Worm (Caenorhabditis elegans) whole organism, L3 larva: ENCODE measurements around the gene Y43C5A.3.

Experiments used
- ZK546.5 ChIP-seq: sonication (generic microtip); optimal IDR thresholded peaks from 2 replicates; lab custom pipeline; 2017; ENCODE audit warnings: missing biosample characterization, missing genetic modification characterization
- aly-2 ChIP-seq: fragments of 150-350 bp; optimal IDR thresholded peaks from 2 replicates; lab custom pipeline; 2014; ENCODE audit warnings: missing biosample characterization, missing genetic modification characterization
- ceh-16 ChIP-seq: sonication (generic microtip); optimal IDR thresholded peaks from 2 replicates; lab custom pipeline; 2017; ENCODE audit warnings: missing biosample characterization, missing genetic modification characterization
- ceh-9 ChIP-seq: sonication (generic microtip); optimal IDR thresholded peaks from 2 replicates; lab custom pipeline; 2018; ENCODE audit warnings: missing biosample characterization, missing genetic modification characterization
- daf-12 ChIP-seq: fragments of 150-350 bp; optimal IDR thresholded peaks from 2 replicates; lab custom pipeline; 2014; ENCODE audit warnings: missing biosample characterization, missing genetic modification reagents, missing genetic modification characterization
- egl-27 ChIP-seq: sonication (generic microtip); optimal IDR thresholded peaks from 4 replicates; lab custom pipeline; 2017; ENCODE audit warnings: missing biosample characterization, missing genetic modification reagents, missing genetic modification characterization
- egl-5 ChIP-seq: fragments of 150-350 bp; optimal IDR thresholded peaks from 2 replicates; lab custom pipeline; 2017; ENCODE audit warnings: missing biosample characterization, missing genetic modification reagents, missing genetic modification characterization, inconsistent platforms
- elt-2 ChIP-seq: sonication (generic microtip); optimal IDR thresholded peaks from 2 replicates; lab custom pipeline; 2016; ENCODE audit warnings: missing genetic modification reagents, mild to moderate bottlenecking, missing genetic modification characterization, missing compliant biosample characterization
- eor-1 ChIP-seq, 2 experiments: fragments of 150-350 bp; optimal IDR thresholded peaks; 2 replicates each; lab custom pipeline; 2014 to 2018; ENCODE audit warnings: missing biosample characterization in 2 of 2, missing genetic modification characterization in 2 of 2
- fkh-10 ChIP-seq: sonication (generic microtip); optimal IDR thresholded peaks from 2 replicates; lab custom pipeline; 2017; ENCODE audit warnings: missing biosample characterization, missing genetic modification reagents, missing genetic modification characterization
- fos-1 ChIP-seq: fragments of 150-350 bp; optimal IDR thresholded peaks from 2 replicates; lab custom pipeline; 2014; ENCODE audit warnings: missing biosample characterization, missing genetic modification characterization
- jun-1 ChIP-seq: fragments of 150-350 bp; optimal IDR thresholded peaks from 2 replicates; lab custom pipeline; 2014; ENCODE audit warnings: missing biosample characterization, missing genetic modification reagents, missing genetic modification characterization
- lin-15B ChIP-seq: fragments of 150-350 bp; optimal IDR thresholded peaks from 2 replicates; lab custom pipeline; 2014; ENCODE audit warnings: missing biosample characterization, missing genetic modification characterization
- lin-39 ChIP-seq: fragments of 150-350 bp; optimal IDR thresholded peaks from 2 replicates; lab custom pipeline; 2018; ENCODE audit warnings: missing biosample characterization, missing genetic modification reagents, missing genetic modification characterization
- mdl-1 ChIP-seq: fragments of 150-350 bp; optimal IDR thresholded peaks from 2 replicates; lab custom pipeline; 2014; ENCODE audit warnings: missing biosample characterization, missing genetic modification characterization
- mml-1 ChIP-seq: fragments of 150-350 bp; sonication (generic microtip); optimal IDR thresholded peaks from 3 replicates; lab custom pipeline; 2014; ENCODE audit warnings: missing biosample characterization, missing genetic modification characterization
- nhr-12 ChIP-seq: fragments of 150-350 bp; optimal IDR thresholded peaks from 2 replicates; lab custom pipeline; 2014; ENCODE audit warnings: missing biosample characterization, missing genetic modification characterization
- nhr-23 ChIP-seq: fragments of 150-350 bp; optimal IDR thresholded peaks from 2 replicates; lab custom pipeline; 2014; ENCODE audit warnings: missing biosample characterization, missing genetic modification reagents, missing genetic modification characterization
- nhr-237 ChIP-seq: fragments of 150-350 bp; optimal IDR thresholded peaks from 2 replicates; lab custom pipeline; 2014; ENCODE audit warnings: missing biosample characterization, missing genetic modification characterization
- nhr-28 ChIP-seq: fragments of 150-350 bp; optimal IDR thresholded peaks from 2 replicates; lab custom pipeline; 2014; ENCODE audit warnings: missing biosample characterization, missing genetic modification characterization
- nhr-43 ChIP-seq: sonication (generic microtip); optimal IDR thresholded peaks from 2 replicates; lab custom pipeline; 2016; ENCODE audit warnings: mild to moderate bottlenecking, missing genetic modification characterization, missing compliant biosample characterization; ENCODE audit not compliant: poor library complexity, severe bottlenecking
- nhr-67 ChIP-seq: fragments of 150-350 bp; optimal IDR thresholded peaks from 2 replicates; lab custom pipeline; 2014; ENCODE audit warnings: missing biosample characterization, missing genetic modification characterization
- nhr-76 ChIP-seq: fragments of 150-350 bp; sonication (generic microtip); optimal IDR thresholded peaks from 5 replicates; lab custom pipeline; 2014; ENCODE audit warnings: missing biosample characterization, missing genetic modification characterization
- nhr-77 ChIP-seq: fragments of 150-350 bp; optimal IDR thresholded peaks from 2 replicates; lab custom pipeline; 2014; ENCODE audit warnings: missing biosample characterization, missing genetic modification characterization
- pha-4 ChIP-seq: fragments of 150-350 bp; optimal IDR thresholded peaks from 2 replicates; lab custom pipeline; 2014; ENCODE audit warnings: missing biosample characterization, missing genetic modification reagents, missing genetic modification characterization
- pqm-1 ChIP-seq: fragments of 150-350 bp; optimal IDR thresholded peaks from 2 replicates; lab custom pipeline; 2017; ENCODE audit warnings: missing biosample characterization, missing genetic modification characterization, inconsistent platforms
- snpc-4 ChIP-seq: fragments of 150-350 bp; optimal IDR thresholded peaks from 2 replicates; lab custom pipeline; 2014; ENCODE audit warnings: missing biosample characterization, missing genetic modification characterization
- tbx-2 ChIP-seq: sonication (generic microtip); optimal IDR thresholded peaks from 2 replicates; lab custom pipeline; 2016; ENCODE audit warnings: mild to moderate bottlenecking, missing genetic modification characterization, missing compliant biosample characterization
- unc-39 ChIP-seq: sonication (generic microtip); optimal IDR thresholded peaks from 4 replicates; lab custom pipeline; 2017; ENCODE audit warnings: missing biosample characterization, missing genetic modification characterization
- zag-1 ChIP-seq: fragments of 150-350 bp; optimal IDR thresholded peaks from 2 replicates; lab custom pipeline; 2014; ENCODE audit warnings: missing biosample characterization, missing genetic modification characterization

The Y43C5A.3 gene

ce11 chrIV:10273781-10274313 lies at the start of gene Y43C5A.3:
Y43C5A.3 (plus strand) TSS chrIV:10274036.
- TF ChIP-seq nhr-12 (tag; lab: Kevin White, UChicago) (no peak), mml-1 (tag; lab: Kevin White, UChicago) (no peak), unc-39 (tag; lab: Kevin White, UChicago) (no peak), ZK546.5 (tag; lab: Kevin White, UChicago) (no peak), egl-27 (no peak), nhr-43 (no peak), ceh-16 (tag; lab: Kevin White, UChicago) (no peak), nhr-23 (tag; lab: Kevin White, UChicago) (peak; percentile 57), lin-15B (tag; lab: Kevin White, UChicago) (no peak)

- TF ChIP-seq eor-1 (tag; optimal IDR thresholded peaks at IDR 0.05; lab: Kevin White, UChicago) (no peak), unc-39 (tag; lab: Kevin White, UChicago) (no peak), pha-4 (tag; lab: Kevin White, UChicago) (no peak), nhr-28 (no peak), nhr-12 (tag; lab: Kevin White, UChicago) (no peak), nhr-67 (tag; lab: Kevin White, UChicago) (no peak), fos-1 (tag; lab: Kevin White, UChicago) (no peak), nhr-237 (no peak), ZK546.5 (tag; lab: Kevin White, UChicago) (no peak), elt-2 (tag; lab: Kevin White, UChicago) (no peak), lin-39 (tag; lab: Kevin White, UChicago) (no peak), zag-1 (tag; lab: Kevin White, UChicago) (no peak), nhr-43 (no peak), nhr-77 (tag; lab: Kevin White, UChicago) (no peak), lin-15B (tag; lab: Kevin White, UChicago) (no peak)
These were observed 46.3 kb upstream of the Y43C5A.3 start, which contains the start of gene F01G10.6 for ce11 chrIV:10227534-10227933. F01G10.6 (minus strand) TSS chrIV:10227634.

ce11 chrIV:10230971-10231370 lies 42.9 kb upstream of the Y43C5A.3 start, which contains the start of gene F01G10.5:
F01G10.5 (minus strand) TSS chrIV:10231071.
- no peak for TF ChIP-seq nhr-237
- no peak for TF ChIP-seq eor-1 (tag; optimal IDR thresholded peaks at IDR 0.05; lab: Kevin White, UChicago)

- no peak for TF ChIP-seq ceh-9 (tag; lab: Kevin White, UChicago)
These were observed 41.4 kb upstream of the Y43C5A.3 start, which contains the start of gene F01G10.4 for ce11 chrIV:10232456-10232855. F01G10.4 (minus strand) TSS chrIV:10232556.

DNA sequence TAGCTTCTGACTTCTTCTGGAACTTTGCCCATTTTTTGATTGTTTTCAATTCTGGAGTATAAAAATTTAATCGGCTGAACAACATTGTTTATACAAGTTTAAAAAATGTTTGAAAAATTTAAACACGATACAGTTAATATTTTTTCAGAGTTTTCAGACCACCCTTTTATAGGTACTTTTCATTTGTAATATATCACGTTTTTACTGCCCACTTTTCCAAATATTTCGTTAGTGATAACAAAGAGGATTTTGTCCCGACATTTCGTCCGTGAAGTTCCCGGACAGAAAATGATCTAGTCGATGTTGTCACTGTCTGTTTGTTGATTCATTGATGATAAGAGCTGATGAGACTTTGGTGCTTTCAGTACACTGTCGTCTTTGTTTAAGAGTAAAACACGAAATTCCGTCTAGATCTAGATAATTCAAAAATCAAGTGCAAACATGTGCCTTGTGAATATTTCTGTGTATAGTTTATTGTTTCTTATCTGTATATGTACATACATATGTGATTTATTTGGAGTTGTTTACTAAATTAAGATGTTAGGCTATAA lies 38.5 kb upstream of the Y43C5A.3 start, which contains the start of gene ech-9:
ech-9 (minus strand) TSS at position 51 of the 551 bp plus-strand sequence.
- peak; percentile 58 for TF ChIP-seq elt-2 (tag; lab: Kevin White, UChicago)
- no peak for TF ChIP-seq nhr-76
- no peak for TF ChIP-seq nhr-28
- peak; percentile 84 for TF ChIP-seq pqm-1 (tag; lab: Kevin White, UChicago)
- no peak for TF ChIP-seq mdl-1
- no peak for TF ChIP-seq nhr-67 (tag; lab: Kevin White, UChicago)
- TF ChIP-seq snpc-4 (tag; lab: Kevin White, UChicago), result no peak

DNA sequence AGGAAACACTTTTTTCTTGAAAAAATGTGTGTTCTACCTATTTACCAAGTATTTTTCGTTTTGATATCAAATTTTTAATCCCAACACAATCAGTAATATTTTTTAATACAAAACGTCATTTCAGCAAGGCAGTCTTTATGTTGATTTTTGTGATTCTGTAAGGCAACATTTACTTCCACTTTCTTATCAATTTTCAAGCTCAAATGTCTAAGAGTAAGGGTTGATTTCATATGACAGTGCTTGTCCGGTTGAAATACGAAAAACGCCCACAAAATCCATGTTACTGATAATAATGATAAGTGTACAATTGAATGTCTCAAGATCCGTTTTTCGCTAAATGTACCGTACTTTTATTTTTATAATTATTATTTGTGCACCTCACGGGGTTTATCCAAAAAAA lies 37.7 kb upstream of the Y43C5A.3 start:
- TF ChIP-seq tbx-2 (no peak), aly-2 (tag; lab: Kevin White, UChicago) (no peak), nhr-237 (no peak), nhr-77 (tag; lab: Kevin White, UChicago) (no peak), egl-5 (no peak), nhr-28 (no peak), jun-1 (tag; lab: Kevin White, UChicago) (peak; percentile 56), daf-12 (no peak), pha-4 (tag; lab: Kevin White, UChicago) (no peak), ceh-9 (tag; lab: Kevin White, UChicago) (no peak), fkh-10 (GFP tag; lab: Kevin White, UChicago) (no peak), pqm-1 (tag; lab: Kevin White, UChicago) (peak; percentile 83), ZK546.5 (tag; lab: Kevin White, UChicago) (no peak), elt-2 (tag; lab: Kevin White, UChicago) (peak; percentile 71), ceh-16 (tag; lab: Kevin White, UChicago) (no peak)
